Worm (Caenorhabditis elegans) whole organism, L3 larva: ENCODE measurements around the gene Y54G2A.76.

ENCODE experiments used
- ZK546.5 ChIP-seq: sonication (generic microtip); optimal IDR thresholded peaks from 2 replicates; lab custom pipeline; 2017; ENCODE audit warnings: missing biosample characterization, missing genetic modification characterization
- aly-2 ChIP-seq: fragments of 150-350 bp; optimal IDR thresholded peaks from 2 replicates; lab custom pipeline; 2014; ENCODE audit warnings: missing biosample characterization, missing genetic modification characterization
- ama-1 ChIP-seq: fragments of 150-350 bp; optimal IDR thresholded peaks from 2 replicates; lab custom pipeline; 2018
- ceh-28 ChIP-seq: fragments of 150-350 bp; optimal IDR thresholded peaks from 2 replicates; lab custom pipeline; 2014; ENCODE audit warnings: missing biosample characterization, missing genetic modification reagents, missing genetic modification characterization
- elt-3 ChIP-seq, 3 experiments: fragments of 150-350 bp in 1 of 3; sonication (generic microtip) in 2 of 3; optimal IDR thresholded peaks; 2 replicates in 2 of 3; 4 replicates in 1 of 3; lab custom pipeline; 2014 to 2017; ENCODE audit warnings: missing biosample characterization in 3 of 3, missing genetic modification characterization in 3 of 3
- jun-1 ChIP-seq: fragments of 150-350 bp; optimal IDR thresholded peaks from 2 replicates; lab custom pipeline; 2014; ENCODE audit warnings: missing biosample characterization, missing genetic modification reagents, missing genetic modification characterization
- lsy-12 ChIP-seq: sonication (generic microtip); optimal IDR thresholded peaks from 2 replicates; lab custom pipeline; 2016; ENCODE audit warnings: mild to moderate bottlenecking, missing genetic modification characterization, missing compliant biosample characterization
- nhr-43 ChIP-seq: sonication (generic microtip); optimal IDR thresholded peaks from 2 replicates; lab custom pipeline; 2016; ENCODE audit warnings: mild to moderate bottlenecking, missing genetic modification characterization, missing compliant biosample characterization; ENCODE audit not compliant: poor library complexity, severe bottlenecking
- pqm-1 ChIP-seq: fragments of 150-350 bp; optimal IDR thresholded peaks from 2 replicates; lab custom pipeline; 2017; ENCODE audit warnings: missing biosample characterization, missing genetic modification characterization, inconsistent platforms
- skn-1 ChIP-seq: fragments of 150-350 bp; optimal IDR thresholded peaks from 2 replicates; lab custom pipeline; 2014; ENCODE audit warnings: missing biosample characterization, missing genetic modification characterization
- snpc-4 ChIP-seq: fragments of 150-350 bp; optimal IDR thresholded peaks from 2 replicates; lab custom pipeline; 2014; ENCODE audit warnings: missing biosample characterization, missing genetic modification characterization
- unc-62 ChIP-seq: fragments of 150-350 bp; sonication (generic microtip); optimal IDR thresholded peaks from 4 replicates; lab custom pipeline; 2014; ENCODE audit warnings: missing biosample characterization, missing genetic modification reagents, missing genetic modification characterization
- ztf-11 ChIP-seq: fragments of 150-350 bp; optimal IDR thresholded peaks from 2 replicates; lab custom pipeline; 2014; ENCODE audit warnings: missing biosample characterization, missing genetic modification characterization

DNA sequence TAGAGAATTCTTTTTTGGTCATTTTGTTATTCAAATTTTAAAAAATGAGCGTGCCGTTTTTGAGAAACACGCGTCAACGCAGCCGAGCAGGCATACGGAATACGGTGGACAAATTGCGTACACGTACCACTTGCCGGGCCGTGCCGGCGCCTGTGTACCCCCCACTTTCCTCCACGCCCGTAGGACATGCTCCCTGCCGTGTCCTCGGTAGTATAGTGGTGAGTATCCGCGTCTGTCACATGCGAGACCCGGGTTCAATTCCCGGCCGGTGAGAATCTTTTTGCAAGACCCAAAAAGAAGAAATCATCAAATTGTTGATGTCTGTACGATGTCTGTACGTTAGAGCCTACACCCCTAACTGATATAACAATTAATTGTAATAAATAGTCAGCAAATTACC lies 1.1 kb upstream of the Y54G2A.76 start:
- no peak for TF ChIP-seq nhr-43 (tag; lab: Kevin White, UChicago)
- TF ChIP-seq snpc-4 (tag; lab: Kevin White, UChicago): no peak
- TF ChIP-seq ama-1 (lab: Kevin White, UChicago): no peak
- TF ChIP-seq elt-3 (tag; optimal IDR thresholded peaks at IDR 0.05; lab: Kevin White, UChicago): no peak
- no peak for TF ChIP-seq pqm-1 (tag; lab: Kevin White, UChicago)
- no peak for TF ChIP-seq ZK546.5
- no peak for TF ChIP-seq unc-62 (GFP tag; lab: Kevin White, UChicago)
- TF ChIP-seq aly-2 (tag; lab: Kevin White, UChicago): no peak
- TF ChIP-seq ztf-11 (tag; lab: Kevin White, UChicago): no peak
- no peak for TF ChIP-seq ceh-28 (tag; lab: Kevin White, UChicago)
- TF ChIP-seq skn-1: no peak
- no peak for TF ChIP-seq lsy-12 (tag; lab: Kevin White, UChicago)
- TF ChIP-seq jun-1 (tag; lab: Kevin White, UChicago): no peak
